Worm (Caenorhabditis elegans): ENCODE data around the gene Y69H2.9.

The Y69H2.9 gene

DNA sequence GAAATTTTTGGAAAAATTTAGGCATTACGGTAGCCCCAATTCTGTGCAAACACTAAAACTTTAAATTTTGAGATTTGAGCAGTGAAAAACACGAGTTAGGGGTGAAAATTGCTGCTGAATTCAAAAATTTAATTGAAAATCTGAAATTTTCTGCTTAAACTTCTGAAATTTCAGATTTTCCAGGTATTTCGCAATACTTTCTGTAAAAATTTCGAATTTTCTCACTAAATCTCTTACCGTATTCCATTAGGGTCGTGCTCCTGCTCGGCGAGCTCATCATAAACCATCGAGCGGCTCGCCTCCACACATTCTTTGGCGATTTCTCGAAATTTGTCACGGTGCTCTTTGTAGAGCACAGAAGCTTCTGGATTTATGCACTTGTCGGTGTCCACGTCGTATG is 14.0 kb upstream of the Y69H2.9 start:
- TF ChIP-seq egl-44 (GFP tag; IDR thresholded peaks at IDR 0.05): no peak
- TF ChIP-seq cebp-1 (GFP tag; IDR thresholded peaks at IDR 0.05): no peak; the same call in 1 of the 2 replicates
- TF ChIP-seq cebp-1 (tag; optimal IDR thresholded peaks at IDR 0.05): peak; percentile 92

DNA sequence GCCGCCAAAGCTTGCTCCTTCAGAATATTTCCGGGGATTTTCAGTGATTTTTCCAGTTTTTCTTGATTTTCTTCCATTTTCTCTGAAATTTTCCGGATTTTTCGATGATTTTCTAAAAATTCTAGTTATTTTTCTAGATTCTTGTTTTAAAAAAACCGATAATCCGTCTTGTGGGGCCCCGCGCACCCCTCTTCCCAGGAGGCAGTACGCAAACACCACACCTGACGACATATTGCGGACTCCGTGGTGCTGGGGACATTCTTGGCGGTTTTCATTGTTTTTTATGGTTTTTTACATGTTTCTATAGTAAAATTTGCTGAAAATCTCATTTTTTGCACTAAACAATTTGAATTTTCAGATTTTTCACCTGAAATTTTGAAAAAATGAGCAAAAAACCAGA is 11.7 kb upstream of the Y69H2.9 start, which contains the start of the genes ubc-19 and Y69H2.7:
Gene ubc-19 (minus strand): TSS at position 82 of the 400 bp plus-strand sequence.
Gene Y69H2.7 (plus strand): TSS at position 309 of the 400 bp plus-strand sequence.
- TF ChIP-seq ceh-58 (GFP tag; IDR thresholded peaks at IDR 0.05) (no peak), D2030.7 (GFP tag; IDR thresholded peaks at IDR 0.05) (no peak), ceh-40 (GFP tag; IDR thresholded peaks at IDR 0.05) (no peak), F57A8.1 (GFP tag; optimal IDR thresholded peaks at IDR 0.05) (no peak), snpc-4 (GFP tag; optimal IDR thresholded peaks at IDR 0.05) (no peak), snpc-4 (tag; optimal IDR thresholded peaks at IDR 0.05) (peak in 1 of 4 experiments; percentile 42), T07F8.4 (tag; optimal IDR thresholded peaks at IDR 0.05) (no peak), athp-1 (tag; optimal IDR thresholded peaks at IDR 0.05) (no peak), sptf-2 (GFP tag; optimal IDR thresholded peaks at IDR 0.05) (no peak), snpc-1.3 (tag; optimal IDR thresholded peaks at IDR 0.05; ENCODE audit: insufficient read depth) (no peak), sdz-38 (tag; optimal IDR thresholded peaks at IDR 0.05) (no peak), aptf-2 (GFP tag; conservative IDR thresholded peaks at IDR 0.05) (peak; percentile 100), ama-1 (optimal IDR thresholded peaks at IDR 0.05) (no peak), ama-1 (GFP tag; optimal IDR thresholded peaks at IDR 0.05) (no peak), snpc-3.4 (tag; optimal IDR thresholded peaks at IDR 0.05) (peak; percentile 38), egrh-3 (GFP tag; IDR thresholded peaks at IDR 0.05) (no peak), lag-1 (GFP tag; IDR thresholded peaks at IDR 0.05) (no peak), mcd-1 (GFP tag; IDR thresholded peaks at IDR 0.05) (no peak; the same call in 1 of the 2 replicates), rec-8 (tag; optimal IDR thresholded peaks at IDR 0.05) (no peak), dpl-1 (GFP tag; optimal IDR thresholded peaks at IDR 0.05) (peak; percentile 7), hmg-1.2 (GFP tag; IDR thresholded peaks at IDR 0.05) (no peak), die-1 (tag; optimal IDR thresholded peaks at IDR 0.05) (no peak), nfyb-1 (GFP tag; IDR thresholded peaks at IDR 0.05) (no peak), tlf-1 (GFP tag; optimal IDR thresholded peaks at IDR 0.05) (no peak), Y95B8A.8 (GFP tag; IDR thresholded peaks at IDR 0.05) (no peak), ztf-18 (tag; optimal IDR thresholded peaks at IDR 0.05) (peak; percentile 33), ztf-3 (GFP tag; optimal IDR thresholded peaks at IDR 0.05) (no peak), K12H6.12 (tag; optimal IDR thresholded peaks at IDR 0.05) (no peak), lsl-1 (GFP tag; optimal IDR thresholded peaks at IDR 0.05) (peak; percentile 28), F23B12.7 (tag; optimal IDR thresholded peaks at IDR 0.05; ENCODE audit: insufficient read depth) (no peak)

DNA sequence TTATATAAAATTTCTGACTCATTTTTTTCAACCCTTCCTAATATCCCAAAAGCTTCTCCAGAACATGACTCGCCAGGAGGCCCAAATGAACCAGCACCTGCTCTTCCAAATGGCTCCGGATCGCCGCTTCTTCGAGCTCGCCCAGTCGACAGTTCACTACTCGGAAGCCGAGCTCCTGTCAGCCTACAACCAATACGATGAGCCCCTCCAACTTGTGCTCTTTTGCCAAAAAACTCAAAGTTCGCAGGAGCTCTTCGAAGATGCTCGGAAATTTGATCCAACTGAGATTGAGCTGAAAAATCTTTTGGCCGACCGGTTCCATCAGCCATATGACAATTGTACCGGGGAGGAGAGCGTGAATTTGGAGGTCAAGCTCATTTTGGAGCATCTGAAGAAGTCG is 5.9 kb upstream of the Y69H2.9 start:
- no peak for TF ChIP-seq Y53G8AR.9 (GFP tag; conservative IDR thresholded peaks at IDR 0.05)
- no peak for TF ChIP-seq B0019.2 (GFP tag; conservative IDR thresholded peaks at IDR 0.05)
- TF ChIP-seq egl-18 (GFP tag; IDR thresholded peaks at IDR 0.05): no peak
- TF ChIP-seq zfh-2 (GFP tag; conservative IDR thresholded peaks at IDR 0.05): peak; percentile 71
- no peak for TF ChIP-seq F57C9.4 (tag; optimal IDR thresholded peaks at IDR 0.05)
